Fruit fly (Drosophila melanogaster): ENCODE measurements around the gene WDR79.

WDR79 gene

dm6 chr2L:6090786-6091716 is 36.5 kb downstream of the WDR79 start, which contains the start of gene CG45075:
TSS of gene CG45075 (plus strand) at chr2L:6091412.
- TF ChIP-seq Ets98B (GFP tag; IDR thresholded peaks at IDR 0.05) (no peak), CG10348 (GFP tag; IDR thresholded peaks at IDR 0.05) (no peak), CG14655 (GFP tag; optimal IDR thresholded peaks at IDR 0.05) (no peak), CG12605 (GFP tag; IDR thresholded peaks at IDR 0.05) (no peak)

dm6 chr2L:6090365-6090764 is 37.2 kb downstream of the WDR79 start:
- TF ChIP-seq CG13204 (GFP tag; optimal IDR thresholded peaks at IDR 0.05) (no peak), Snoo (tag; optimal IDR thresholded peaks at IDR 0.05) (no peak), CG4496 (GFP tag; IDR thresholded peaks at IDR 0.05) (no peak), Pif1B (GFP tag; optimal IDR thresholded peaks at IDR 0.05) (no peak), CG9948 (tag; optimal IDR thresholded peaks at IDR 0.05) (no peak), CG8159 (tag; optimal IDR thresholded peaks at IDR 0.05) (no peak), CG10348 (GFP tag; IDR thresholded peaks at IDR 0.05) (no peak), CG12605 (GFP tag; IDR thresholded peaks at IDR 0.05) (no peak), CG14655 (GFP tag; optimal IDR thresholded peaks at IDR 0.05) (no peak), EcR (GFP tag; optimal IDR thresholded peaks at IDR 0.05) (no peak), CG34367 (tag; optimal IDR thresholded peaks at IDR 0.05) (no peak), CG32121 (GFP tag; IDR thresholded peaks at IDR 0.05) (no peak), gl (tag; optimal IDR thresholded peaks at IDR 0.05) (no peak), CG8301 (tag; optimal IDR thresholded peaks at IDR 0.05) (no peak), fd96Ca (GFP tag; IDR thresholded peaks at IDR 0.05) (no peak), CG15710 (tag; optimal IDR thresholded peaks at IDR 0.05) (no peak)

- no peak for TF ChIP-seq Snoo (tag; optimal IDR thresholded peaks at IDR 0.05)
- TF ChIP-seq rn (GFP tag; IDR thresholded peaks at IDR 0.05): no peak
- TF ChIP-seq CG14655 (GFP tag; optimal IDR thresholded peaks at IDR 0.05): no peak
- TF ChIP-seq CG15710 (tag; optimal IDR thresholded peaks at IDR 0.05): no peak
- no peak for TF ChIP-seq gl (tag; optimal IDR thresholded peaks at IDR 0.05)
- TF ChIP-seq CG8301 (tag; optimal IDR thresholded peaks at IDR 0.05): no peak
These were observed 37.9 kb downstream of the WDR79 start for dm6 chr2L:6089604-6090198.

- TF ChIP-seq gl (tag; optimal IDR thresholded peaks at IDR 0.05) (peak; percentile 45), rn (GFP tag; IDR thresholded peaks at IDR 0.05) (no peak), Snoo (tag; optimal IDR thresholded peaks at IDR 0.05) (peak; percentile 70), CG12605 (GFP tag; IDR thresholded peaks at IDR 0.05) (no peak; the same call in 1 of the 2 replicates), CG15710 (tag; optimal IDR thresholded peaks at IDR 0.05) (no peak), Pif1B (GFP tag; optimal IDR thresholded peaks at IDR 0.05) (no peak), CG10348 (GFP tag; IDR thresholded peaks at IDR 0.05) (no peak), CG4496 (GFP tag; IDR thresholded peaks at IDR 0.05) (peak; percentile 93), CG32121 (GFP tag; IDR thresholded peaks at IDR 0.05) (peak; percentile 40; the same call in 1 of the 2 replicates), CG8301 (tag; optimal IDR thresholded peaks at IDR 0.05) (no peak), CG34367 (tag; optimal IDR thresholded peaks at IDR 0.05) (peak; percentile 2), CG9948 (tag; optimal IDR thresholded peaks at IDR 0.05) (peak; percentile 2), D1 (tag; optimal IDR thresholded peaks at IDR 0.05) (no peak), Ets98B (GFP tag; IDR thresholded peaks at IDR 0.05) (peak; percentile 55), Pif1A (GFP tag; optimal IDR thresholded peaks at IDR 0.05) (no peak), EcR (GFP tag; optimal IDR thresholded peaks at IDR 0.05) (peak; percentile 99), CG14655 (GFP tag; optimal IDR thresholded peaks at IDR 0.05) (no peak), CG17806 (tag; optimal IDR thresholded peaks at IDR 0.05) (no peak), fd96Ca (GFP tag; IDR thresholded peaks at IDR 0.05) (peak; percentile 73), CG8159 (tag; optimal IDR thresholded peaks at IDR 0.05) (no peak), CG13204 (GFP tag; optimal IDR thresholded peaks at IDR 0.05) (peak; percentile 83)
These were observed 38.9 kb downstream of the WDR79 start for dm6 chr2L:6088371-6089365.

dm6 chr2L:6087685-6088084 is 39.9 kb downstream of the WDR79 start:
- TF ChIP-seq CG15710 (tag; optimal IDR thresholded peaks at IDR 0.05): no peak
- TF ChIP-seq CG32121 (GFP tag; IDR thresholded peaks at IDR 0.05): no peak
- no peak for TF ChIP-seq CG9948 (tag; optimal IDR thresholded peaks at IDR 0.05)
- TF ChIP-seq rn (GFP tag; IDR thresholded peaks at IDR 0.05): no peak
- TF ChIP-seq CG12605 (GFP tag; IDR thresholded peaks at IDR 0.05): no peak
- TF ChIP-seq Pif1A (GFP tag; optimal IDR thresholded peaks at IDR 0.05): no peak
- no peak for TF ChIP-seq CG34367 (tag; optimal IDR thresholded peaks at IDR 0.05)
